Fruit fly (Drosophila melanogaster) whole organism, prepupa: Measurements from ENCODE around the gene CG14253.

ENCODE experiments used
- Blimp-1 ChIP-seq: fragments of 200-800 bp; sonication (Bioruptor generic); optimal IDR thresholded peaks from 3 replicates; lab custom pipeline; 2017; ENCODE audit warnings: missing biosample characterization, missing genetic modification characterization, mild to moderate bottlenecking, moderate library complexity, missing genetic modification reagents
- CG10631 ChIP-seq: fragments of 200-800 bp; sonication (Bioruptor generic); optimal IDR thresholded peaks from 2 replicates; lab custom pipeline; 2016; ENCODE audit warnings: missing biosample characterization, missing genetic modification characterization
- CG11294 ChIP-seq: fragments of 200-800 bp; sonication (Bioruptor generic); IDR thresholded peaks from 2 replicates; pipeline ENCODE4 v1.3.6; 2022; ENCODE audit warnings: missing biosample characterization, missing genetic modification characterization
- CG11762 ChIP-seq: fragments of 200-800 bp; sonication (Bioruptor generic); optimal IDR thresholded peaks from 3 replicates; lab custom pipeline; 2016; ENCODE audit warnings: missing biosample characterization, missing genetic modification characterization; ENCODE audit not compliant: insufficient read depth
- CG11902 ChIP-seq: fragments of 200-800 bp; sonication (Bioruptor generic); optimal IDR thresholded peaks from 3 replicates; lab custom pipeline; 2016; ENCODE audit warnings: missing biosample characterization, missing genetic modification characterization
- CG15336 ChIP-seq: fragments of 200-800 bp; sonication (Bioruptor generic); IDR thresholded peaks from 2 replicates; pipeline ENCODE4 v1.3.6; 2022; ENCODE audit warnings: missing biosample characterization, missing genetic modification characterization
- CG1621 ChIP-seq: fragments of 200-800 bp; sonication (Bioruptor generic); optimal IDR thresholded peaks from 3 replicates; lab custom pipeline; 2018; ENCODE audit warnings: missing biosample characterization, mild to moderate bottlenecking, missing genetic modification characterization
- CG32006 ChIP-seq: fragments of 200-800 bp; sonication (Bioruptor generic); optimal IDR thresholded peaks from 3 replicates; lab custom pipeline; 2017; ENCODE audit warnings: missing biosample characterization, mild to moderate bottlenecking, missing genetic modification characterization
- CG34406 ChIP-seq: fragments of 200-800 bp; sonication (Bioruptor generic); optimal IDR thresholded peaks from 3 replicates; lab custom pipeline; 2016; ENCODE audit warnings: missing biosample characterization, missing genetic modification characterization
- CG4318 ChIP-seq: fragments of 200-800 bp; sonication (Bioruptor generic); optimal IDR thresholded peaks from 3 replicates; lab custom pipeline; 2017; ENCODE audit warnings: missing biosample characterization, mild to moderate bottlenecking, missing genetic modification characterization
- CG6163 ChIP-seq: fragments of 200-800 bp; sonication (Bioruptor generic); IDR thresholded peaks from 3 replicates; pipeline ENCODE4 v1.3.6; 2022; ENCODE audit warnings: missing biosample characterization, missing genetic modification characterization
- CG6276 ChIP-seq: fragments of 200-800 bp; sonication (Bioruptor generic); optimal IDR thresholded peaks from 2 replicates; lab custom pipeline; 2017; ENCODE audit warnings: missing biosample characterization, mild to moderate bottlenecking, missing genetic modification characterization
- CG6808 ChIP-seq: fragments of 200-800 bp; sonication (Bioruptor generic); optimal IDR thresholded peaks from 3 replicates; lab custom pipeline; 2017; ENCODE audit warnings: missing biosample characterization, missing genetic modification characterization, mild to moderate bottlenecking, moderate library complexity, missing genetic modification reagents
- CG7368 ChIP-seq: fragments of 200-800 bp; sonication (Bioruptor generic); optimal IDR thresholded peaks from 3 replicates; lab custom pipeline; 2016; ENCODE audit warnings: missing biosample characterization, missing genetic modification characterization
- CG8119 ChIP-seq: fragments of 200-800 bp; sonication (Bioruptor generic); IDR thresholded peaks from 3 replicates; pipeline ENCODE4 v1.3.6; 2022; ENCODE audit warnings: missing biosample characterization, missing genetic modification characterization
- CG8319 ChIP-seq: fragments of 200-800 bp; sonication (Bioruptor generic); optimal IDR thresholded peaks from 3 replicates; lab custom pipeline; 2016; ENCODE audit warnings: missing biosample characterization, missing genetic modification characterization
- CG8632 ChIP-seq: fragments of 200-800 bp; sonication (Bioruptor generic); optimal IDR thresholded peaks from 3 replicates; lab custom pipeline; 2016; ENCODE audit warnings: missing biosample characterization, missing genetic modification characterization
- CG9139 ChIP-seq: fragments of 200-800 bp; sonication (Bioruptor generic); optimal IDR thresholded peaks from 3 replicates; lab custom pipeline; 2017; ENCODE audit warnings: missing biosample characterization, mild to moderate bottlenecking, missing genetic modification characterization
- Eip78C ChIP-seq: fragments of 200-800 bp; sonication (Bioruptor generic); peaks from one replicate; lab custom pipeline; 2016; ENCODE audit warnings: missing biosample characterization, missing genetic modification characterization
- Eip93F ChIP-seq: fragments of 200-800 bp; sonication (Bioruptor generic); optimal IDR thresholded peaks from 2 replicates; lab custom pipeline; 2016; ENCODE audit warnings: missing biosample characterization, mild to moderate bottlenecking, missing genetic modification characterization
- Ets21C ChIP-seq: fragments of 200-800 bp; sonication (Bioruptor generic); optimal IDR thresholded peaks from 3 replicates; lab custom pipeline; 2016; ENCODE audit warnings: missing biosample characterization, missing genetic modification characterization
- Ets96B ChIP-seq: fragments of 200-800 bp; optimal IDR thresholded peaks from 2 replicates; lab custom pipeline; 2019; ENCODE audit warnings: missing biosample characterization, mild to moderate bottlenecking, missing genetic modification characterization, moderate library complexity
- Gug ChIP-seq: fragments of 200-800 bp; sonication (Bioruptor generic); IDR thresholded peaks from 2 replicates; pipeline ENCODE4 v1.3.6; 2022; ENCODE audit warnings: missing biosample characterization, missing genetic modification characterization
- Hr4 ChIP-seq: fragments of 200-800 bp; sonication (Bioruptor generic); optimal IDR thresholded peaks from 3 replicates; lab custom pipeline; 2016; ENCODE audit warnings: missing biosample characterization, missing genetic modification characterization
- Lpt ChIP-seq: fragments of 200-800 bp; sonication (Bioruptor generic); optimal IDR thresholded peaks from 3 replicates; lab custom pipeline; 2016; ENCODE audit warnings: missing biosample characterization, missing genetic modification characterization
- OdsH ChIP-seq: fragments of 200-800 bp; sonication (Bioruptor generic); optimal IDR thresholded peaks from 3 replicates; lab custom pipeline; 2016; ENCODE audit warnings: missing biosample characterization, missing genetic modification characterization
- Smox ChIP-seq: fragments of 200-800 bp; sonication (Bioruptor generic); optimal IDR thresholded peaks from 3 replicates; lab custom pipeline; 2016; ENCODE audit warnings: missing biosample characterization, missing genetic modification characterization
- Sox102F ChIP-seq: fragments of 200-800 bp; sonication (Bioruptor generic); optimal IDR thresholded peaks from 2 replicates; lab custom pipeline; 2016; ENCODE audit warnings: missing biosample characterization, mild to moderate bottlenecking, missing genetic modification characterization
- Sox14 ChIP-seq: fragments of 200-800 bp; sonication (Bioruptor generic); optimal IDR thresholded peaks from 3 replicates; lab custom pipeline; 2016; ENCODE audit warnings: missing biosample characterization, missing genetic modification characterization
- Sox15 ChIP-seq: fragments of 200-800 bp; sonication (Bioruptor generic); optimal IDR thresholded peaks from 3 replicates; lab custom pipeline; 2016; ENCODE audit warnings: missing biosample characterization, missing genetic modification characterization
- achi ChIP-seq: fragments of 200-800 bp; sonication (Bioruptor generic); optimal IDR thresholded peaks from 3 replicates; lab custom pipeline; 2016; ENCODE audit warnings: missing biosample characterization, missing genetic modification characterization
- acj6 ChIP-seq: fragments of 200-800 bp; sonication (Bioruptor generic); optimal IDR thresholded peaks from 3 replicates; lab custom pipeline; 2016; ENCODE audit warnings: missing biosample characterization, missing genetic modification characterization
- dac ChIP-seq: fragments of 200-800 bp; sonication (Bioruptor generic); optimal IDR thresholded peaks from 2 replicates; lab custom pipeline; 2017; ENCODE audit warnings: missing biosample characterization, mild to moderate bottlenecking, missing genetic modification characterization
- eg ChIP-seq: fragments of 200-800 bp; sonication (Bioruptor generic); IDR thresholded peaks from 3 replicates; pipeline ENCODE4 v1.3.6; 2022; ENCODE audit warnings: missing biosample characterization, missing genetic modification characterization
- esn ChIP-seq: fragments of 200-800 bp; sonication (Bioruptor generic); optimal IDR thresholded peaks from 2 replicates; lab custom pipeline; 2016; ENCODE audit warnings: missing biosample characterization, mild to moderate bottlenecking, missing genetic modification characterization, moderate library complexity
- fd59A ChIP-seq: fragments of 200-800 bp; sonication (Bioruptor generic); optimal IDR thresholded peaks from 2 replicates; lab custom pipeline; 2017; ENCODE audit warnings: missing biosample characterization, mild to moderate bottlenecking, missing genetic modification characterization, missing genetic modification reagents
- fd85E ChIP-seq: fragments of 200-800 bp; sonication (Bioruptor generic); optimal IDR thresholded peaks from 3 replicates; lab custom pipeline; 2016; ENCODE audit warnings: missing biosample characterization, missing genetic modification characterization
- fkh ChIP-seq: fragments of 200-800 bp; sonication (Bioruptor generic); optimal IDR thresholded peaks from 3 replicates; lab custom pipeline; 2017; ENCODE audit warnings: missing biosample characterization, mild to moderate bottlenecking, missing genetic modification characterization, moderate library complexity
- lz ChIP-seq: fragments of 200-800 bp; sonication (Bioruptor generic); optimal IDR thresholded peaks from 3 replicates; lab custom pipeline; 2016; ENCODE audit warnings: missing biosample characterization, missing genetic modification characterization
- net ChIP-seq: fragments of 200-800 bp; sonication (Bioruptor generic); optimal IDR thresholded peaks from 3 replicates; lab custom pipeline; 2016; ENCODE audit warnings: missing biosample characterization, missing genetic modification characterization
- pdm3 ChIP-seq: fragments of 200-800 bp; sonication (Bioruptor generic); optimal IDR thresholded peaks from 3 replicates; lab custom pipeline; 2016; ENCODE audit warnings: missing biosample characterization, missing genetic modification characterization
- ss ChIP-seq, 2 experiments: fragments of 200-800 bp; sonication (Bioruptor generic); optimal IDR thresholded peaks; 2 replicates in 1 of 2; 3 replicates in 1 of 2; lab custom pipeline; 2017 to 2018; ENCODE audit warnings: mild to moderate bottlenecking in 2 of 2, missing biosample characterization in 2 of 2, missing genetic modification characterization in 2 of 2, moderate library complexity in 1 of 2
- svp ChIP-seq: fragments of 200-800 bp; sonication (Bioruptor generic); peaks from one replicate; lab custom pipeline; 2016; ENCODE audit warnings: missing biosample characterization, missing genetic modification characterization
- vri ChIP-seq: fragments of 200-800 bp; sonication (Bioruptor generic); optimal IDR thresholded peaks from 3 replicates; lab custom pipeline; 2016; ENCODE audit warnings: missing biosample characterization, mild to moderate bottlenecking, missing genetic modification characterization

CG14253 gene

dm6 chr3R:26967587-26968312, 10.6 kb upstream of the CG14253 start (continued):
- TF ChIP-seq CG11902 (GFP tag; lab: Kevin White, UChicago) (no peak), Sox14 (GFP tag; lab: Kevin White, UChicago) (no peak), Sox102F (GFP tag; lab: Kevin White, UChicago) (peak; percentile 41), CG7368 (GFP tag; lab: Kevin White, UChicago) (no peak), Ets96B (tag; lab: Kevin White, UChicago) (peak; percentile 1), fd59A (GFP tag; lab: Kevin White, UChicago) (no peak), CG6276 (GFP tag; lab: Kevin White, UChicago) (no peak), CG8119 (GFP tag; lab: Robert Waterston, UW) (peak; percentile 60), Eip93F (GFP tag; lab: Kevin White, UChicago) (no peak)
- TF ChIP-seq, all 60 proteins: peak for 33

dm6 chr3R:26968313-26968605, 10.1 kb upstream of the CG14253 start:
- TF ChIP-seq CG32006 (peak; percentile 26), esn (GFP tag; lab: Kevin White, UChicago) (peak; percentile 25), CG34406 (GFP tag; lab: Kevin White, UChicago) (peak; percentile 21), achi (GFP tag; lab: Kevin White, UChicago) (no peak), svp (peak; percentile 71), acj6 (GFP tag; lab: Kevin White, UChicago) (peak; percentile 23)

dm6 chr3R:26968823-26969638, 9.3 kb upstream of the CG14253 start:
- TF ChIP-seq CG4318 (no peak), Sox14 (GFP tag; lab: Kevin White, UChicago) (no peak), Eip93F (GFP tag; lab: Kevin White, UChicago) (no peak), Hr4 (GFP tag; lab: Kevin White, UChicago) (no peak), net (GFP tag; lab: Kevin White, UChicago) (no peak), acj6 (GFP tag; lab: Kevin White, UChicago) (no peak), vri (GFP tag; lab: Kevin White, UChicago) (peak; percentile 36), CG11294 (GFP tag; lab: Robert Waterston, UW) (no peak), Eip78C (peak; percentile 83), Sox15 (GFP tag; lab: Kevin White, UChicago) (no peak), CG8119 (GFP tag; lab: Robert Waterston, UW) (peak; percentile 75), CG6163 (GFP tag; lab: Robert Waterston, UW) (peak; percentile 65; the same call in 2 of the 3 replicates), lz (GFP tag; lab: Kevin White, UChicago) (no peak), Smox (GFP tag; lab: Kevin White, UChicago) (no peak), svp (peak; percentile 28), Gug (GFP tag; lab: Robert Waterston, UW) (no peak), CG1621 (tag; lab: Kevin White, UChicago) (no peak), fkh (peak; percentile 38), Ets96B (tag; lab: Kevin White, UChicago) (no peak), pdm3 (no peak), Lpt (GFP tag; lab: Kevin White, UChicago) (no peak), Blimp-1 (no peak), ss (GFP tag; optimal IDR thresholded peaks at IDR 0.05; lab: Kevin White, UChicago) (peak in 1 of 2 experiments; percentile 10), dac (GFP tag; lab: Kevin White, UChicago) (no peak), fd85E (no peak), CG34406 (GFP tag; lab: Kevin White, UChicago) (peak; percentile 1), CG15336 (GFP tag; lab: Robert Waterston, UW) (peak; percentile 61; the same call in 1 of the 2 replicates), eg (GFP tag; lab: Robert Waterston, UW) (no peak), CG6276 (GFP tag; lab: Kevin White, UChicago) (peak; percentile 30), CG32006 (no peak), Sox102F (GFP tag; lab: Kevin White, UChicago) (no peak), CG9139 (GFP tag; lab: Kevin White, UChicago) (no peak), OdsH (GFP tag; lab: Kevin White, UChicago) (no peak), CG10631 (peak; percentile 27), CG8632 (peak; percentile 28), CG8319 (GFP tag; lab: Kevin White, UChicago) (peak; percentile 3), Ets21C (GFP tag; lab: Kevin White, UChicago) (no peak), CG6808 (GFP tag; lab: Kevin White, UChicago) (no peak), CG11762 (GFP tag; lab: Kevin White, UChicago) (no peak)
